In the genomic region with DNA sequence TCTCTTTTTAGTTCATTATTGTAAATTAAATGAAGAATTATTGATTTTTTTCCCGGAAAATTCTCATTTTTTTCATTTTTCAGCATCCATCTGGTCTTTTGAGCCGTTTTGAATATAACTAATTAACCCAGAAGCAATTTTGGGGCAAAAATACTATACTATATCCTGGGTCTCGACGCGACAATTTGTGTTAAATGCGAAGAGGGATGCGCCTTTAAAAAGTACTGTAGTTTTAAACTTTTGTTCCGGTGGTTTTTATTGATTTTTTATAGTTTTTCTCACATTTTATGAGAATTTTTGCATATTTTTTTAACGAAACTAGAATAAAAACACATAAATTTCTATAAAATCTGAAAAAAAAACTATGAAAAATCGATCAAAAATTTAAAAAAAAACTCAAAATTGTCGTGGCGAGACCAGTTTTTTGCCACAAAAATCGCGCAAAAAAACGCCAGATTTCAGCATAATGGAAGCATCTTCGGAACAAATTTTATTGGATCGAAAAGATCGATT, we compare ENCODE assay signal across 3 worm cellular contexts.
TF ChIP-seq lines count a peak whose summit lies in the region.

Gene tbcc-1, plus strand, starts transcription at position 463 of the 513 bp plus-strand sequence.

TF ChIP-seq in whole organism, L4 larva, 104 proteins besides CTCF, POLR2A, EP300 and RAD21:
- TF ChIP-seq lin-38 (GFP tag; IDR thresholded peaks at IDR 0.05; lab: Robert Waterston, UW) = peak; percentile 49
- peak; percentile 60 for TF ChIP-seq ama-1 (optimal IDR thresholded peaks at IDR 0.05; lab: Kevin White, UChicago)
- TF ChIP-seq set-16 (GFP tag; IDR thresholded peaks at IDR 0.05; lab: Robert Waterston, UW) = no peak

TF ChIP-seq in whole organism, midembryonic, 9 proteins besides CTCF, POLR2A, EP300 and RAD21:
- TF ChIP-seq med-1 (GFP tag; optimal IDR thresholded peaks at IDR 0.05; lab: Kevin White, UChicago; ENCODE audit: insufficient read depth) = no peak
- 0 out of 2 replicates have a peak, but pooled peaks have one; percentile 8 for TF ChIP-seq T22C8.4 (GFP tag; IDR thresholded peaks at IDR 0.05; lab: Robert Waterston, UW)

TF ChIP-seq in whole organism, young adult, 124 proteins besides CTCF, POLR2A, EP300 and RAD21:
- TF ChIP-seq egrh-3 (GFP tag; IDR thresholded peaks at IDR 0.05; lab: Robert Waterston, UW) = no peak
- TF ChIP-seq unc-130 (GFP tag; optimal IDR thresholded peaks at IDR 0.05; lab: Kevin White, UChicago) = peak; percentile 2
- TF ChIP-seq lsl-1 (GFP tag; optimal IDR thresholded peaks at IDR 0.05; lab: Kevin White, UChicago) = peak; percentile 58
- peak; percentile 48; the same call in 1 of the 2 replicates for TF ChIP-seq F33H1.4 (GFP tag; IDR thresholded peaks at IDR 0.05; lab: Robert Waterston, UW)
- no peak for TF ChIP-seq lag-1 (GFP tag; IDR thresholded peaks at IDR 0.05; lab: Robert Waterston, UW)
- TF ChIP-seq lin-54 (GFP tag; optimal IDR thresholded peaks at IDR 0.05; lab: Kevin White, UChicago) = peak; percentile 24
- no peak for TF ChIP-seq nhr-90 (tag; optimal IDR thresholded peaks at IDR 0.05; lab: Kevin White, UChicago)
- peak; percentile 51; the same call in 1 of the 2 replicates for TF ChIP-seq madf-6 (GFP tag; IDR thresholded peaks at IDR 0.05; lab: Robert Waterston, UW)
- no peak for TF ChIP-seq Y53G8AR.9 (GFP tag; conservative IDR thresholded peaks at IDR 0.05; lab: Robert Waterston, UW)
- TF ChIP-seq B0019.2 (GFP tag; conservative IDR thresholded peaks at IDR 0.05; lab: Robert Waterston, UW) = no peak
- no peak for TF ChIP-seq nhr-27 (tag; optimal IDR thresholded peaks at IDR 0.05; lab: Kevin White, UChicago)
- no peak for TF ChIP-seq madf-3 (GFP tag; IDR thresholded peaks at IDR 0.05; lab: Robert Waterston, UW)
- peak; percentile 29 for TF ChIP-seq xnd-1 (tag; optimal IDR thresholded peaks at IDR 0.05; lab: Kevin White, UChicago)
- TF ChIP-seq snpc-3.4 (tag; optimal IDR thresholded peaks at IDR 0.05; lab: Kevin White, UChicago) = peak; percentile 8
- TF ChIP-seq hrde-1 (tag; optimal IDR thresholded peaks at IDR 0.05; lab: Kevin White, UChicago; ENCODE audit: borderline replicate concordance) = peak; percentile 46
- peak; percentile 15 for TF ChIP-seq tbp1 (GFP tag; optimal IDR thresholded peaks at IDR 0.05; lab: Kevin White, UChicago)
- TF ChIP-seq mel-28 (tag; optimal IDR thresholded peaks at IDR 0.05; lab: Kevin White, UChicago; ENCODE audit: borderline replicate concordance) = no peak
- no peak for TF ChIP-seq bed-2 (GFP tag; IDR thresholded peaks at IDR 0.05; lab: Robert Waterston, UW)
- no peak for TF ChIP-seq lsy-27 (tag; optimal IDR thresholded peaks at IDR 0.05; lab: Kevin White, UChicago; ENCODE audit: borderline replicate concordance, insufficient read depth)
- TF ChIP-seq ceh-58 (GFP tag; IDR thresholded peaks at IDR 0.05; lab: Robert Waterston, UW) = no peak
- TF ChIP-seq akir-1 (GFP tag; optimal IDR thresholded peaks at IDR 0.05; lab: Kevin White, UChicago) = no peak
- no peak for TF ChIP-seq ets-4 (GFP tag; optimal IDR thresholded peaks at IDR 0.05; lab: Kevin White, UChicago)
- TF ChIP-seq let-526 (GFP tag; IDR thresholded peaks at IDR 0.05; lab: Robert Waterston, UW) = no peak
- TF ChIP-seq attf-3 (GFP tag; conservative IDR thresholded peaks at IDR 0.05; lab: Robert Waterston, UW) = no peak

Comparison
In these comparisons a context has a peak if more than half of its experiments do, and no peak if none do; other contexts are left out.
1. Of the 7 proteins assayed by ChIP-seq in both whole organism, young adult and whole organism, L4 larva: peak only in whole organism, young adult: unc-130; only in whole organism, L4 larva: ama-1; in both: none; in neither: 5.